Worm (Caenorhabditis elegans) whole organism, L4 larva: ENCODE measurements around the gene C07A9.9.
A peak's percentile ranks its signal among the peaks of the same experiment; 100 is the strongest.

Source experiments
- R02D3.7 ChIP-seq: fragments of 150-350 bp; sonication (generic microtip); optimal IDR thresholded peaks from 3 replicates; lab custom pipeline; 2014; ENCODE audit warnings: missing biosample characterization, missing genetic modification characterization
- T26A8.4 ChIP-seq: fragments of 200-800 bp; sonication (Bioruptor generic); IDR thresholded peaks from 2 replicates; pipeline ENCODE4 v1.3.6; 2022; ENCODE audit warnings: missing genetic modification characterization, missing compliant biosample characterization
- Y48G9A.11 ChIP-seq: fragments of 200-800 bp; sonication (Bioruptor generic); IDR thresholded peaks from 2 replicates; pipeline ENCODE4 v1.3.6; 2022; ENCODE audit warnings: missing genetic modification reagents, missing genetic modification characterization, missing compliant biosample characterization
- ZK337.2 ChIP-seq: fragments of 200-800 bp; sonication (Bioruptor generic); IDR thresholded peaks from 2 replicates; pipeline ENCODE4 v1.3.6; 2022; ENCODE audit warnings: missing genetic modification reagents, missing genetic modification characterization, missing compliant biosample characterization
- ZK546.5 ChIP-seq, 2 experiments: sonication (generic microtip); optimal IDR thresholded peaks; 2 replicates each; lab custom pipeline; 2017; ENCODE audit warnings: missing biosample characterization in 2 of 2, missing genetic modification characterization in 2 of 2
- aha-1 ChIP-seq: fragments of 150-350 bp; peaks from one replicate; lab custom pipeline; 2014; ENCODE audit warnings: missing biosample characterization, missing genetic modification characterization
- arid-1 ChIP-seq: fragments of 200-800 bp; sonication (Bioruptor generic); conservative IDR thresholded peaks from 2 replicates; pipeline ENCODE4 v1.3.6; 2022; ENCODE audit warnings: missing genetic modification reagents, missing genetic modification characterization, missing compliant biosample characterization
- attf-4 ChIP-seq: sonication (generic microtip); optimal IDR thresholded peaks from 3 replicates; lab custom pipeline; 2017; ENCODE audit warnings: missing biosample characterization, missing genetic modification characterization
- ceh-28 ChIP-seq: fragments of 150-350 bp; optimal IDR thresholded peaks from 2 replicates; lab custom pipeline; 2014; ENCODE audit warnings: missing biosample characterization, missing genetic modification reagents, missing genetic modification characterization
- ceh-82 ChIP-seq: sonication (generic microtip); optimal IDR thresholded peaks from 2 replicates; lab custom pipeline; 2017; ENCODE audit warnings: missing biosample characterization, missing genetic modification characterization
- ces-1 ChIP-seq: fragments of 150-350 bp; sonication (generic microtip); optimal IDR thresholded peaks from 4 replicates; lab custom pipeline; 2014; ENCODE audit warnings: missing biosample characterization, missing genetic modification reagents, missing genetic modification characterization
- ctbp-1 ChIP-seq: fragments of 200-800 bp; sonication (Bioruptor generic); IDR thresholded peaks from 2 replicates; pipeline ENCODE4 v1.3.6; 2022; ENCODE audit warnings: missing genetic modification reagents, missing genetic modification characterization, missing compliant biosample characterization
- daf-12 ChIP-seq: fragments of 150-350 bp; optimal IDR thresholded peaks from 2 replicates; lab custom pipeline; 2014; ENCODE audit warnings: missing biosample characterization, missing genetic modification reagents, missing genetic modification characterization
- dmd-9 ChIP-seq: fragments of 200-800 bp; sonication (Bioruptor generic); IDR thresholded peaks from 2 replicates; pipeline ENCODE4 v1.3.6; 2022; ENCODE audit warnings: missing genetic modification reagents, missing genetic modification characterization, missing compliant biosample characterization
- duxl-1 ChIP-seq: sonication (generic microtip); optimal IDR thresholded peaks from 2 replicates; lab custom pipeline; 2016; ENCODE audit warnings: mild to moderate bottlenecking, missing genetic modification characterization, moderate library complexity, missing compliant biosample characterization; ENCODE audit not compliant: poor library complexity
- egl-43 ChIP-seq: fragments of 200-800 bp; sonication (Bioruptor generic); IDR thresholded peaks from 2 replicates; pipeline ENCODE4 v1.3.6; 2022; ENCODE audit warnings: missing genetic modification reagents, missing genetic modification characterization, missing compliant biosample characterization
- fkh-10 ChIP-seq: fragments of 150-350 bp; optimal IDR thresholded peaks from 2 replicates; lab custom pipeline; 2014; ENCODE audit warnings: missing biosample characterization, missing genetic modification reagents, missing genetic modification characterization
- gei-8 ChIP-seq: fragments of 200-800 bp; sonication (Bioruptor generic); optimal IDR thresholded peaks from 2 replicates; lab custom pipeline; 2018; ENCODE audit warnings: mild to moderate bottlenecking, missing genetic modification characterization, missing compliant biosample characterization
- hlh-30 ChIP-seq: sonication (generic microtip); optimal IDR thresholded peaks from 2 replicates; lab custom pipeline; 2017; ENCODE audit warnings: antibody characterized with exemption, mild to moderate bottlenecking, missing genetic modification characterization, missing compliant biosample characterization; ENCODE audit not compliant: insufficient read depth
- hmg-1.1 ChIP-seq: fragments of 200-800 bp; sonication (Bioruptor generic); IDR thresholded peaks from 2 replicates; pipeline ENCODE4 v1.3.6; 2022; ENCODE audit warnings: missing genetic modification reagents, missing genetic modification characterization, missing compliant biosample characterization
- jun-1 ChIP-seq: fragments of 150-350 bp; optimal IDR thresholded peaks from 2 replicates; lab custom pipeline; 2014; ENCODE audit warnings: missing biosample characterization, missing genetic modification reagents, missing genetic modification characterization
- lim-7 ChIP-seq: fragments of 200-800 bp; sonication (Bioruptor generic); IDR thresholded peaks from 2 replicates; pipeline ENCODE4 v1.3.6; 2022; ENCODE audit warnings: missing genetic modification characterization, missing compliant biosample characterization
- lin-1 ChIP-seq: fragments of 200-800 bp; sonication (Bioruptor generic); IDR thresholded peaks from 2 replicates; pipeline ENCODE4 v1.3.6; 2022; ENCODE audit warnings: missing genetic modification reagents, missing genetic modification characterization, missing compliant biosample characterization
- lin-15B ChIP-seq: fragments of 150-350 bp; sonication (generic microtip); optimal IDR thresholded peaks from 3 replicates; lab custom pipeline; 2014; ENCODE audit warnings: missing biosample characterization, missing genetic modification characterization
- lin-29 ChIP-seq: fragments of 200-800 bp; sonication (Bioruptor generic); IDR thresholded peaks from 2 replicates; pipeline ENCODE4 v1.3.6; 2022; ENCODE audit warnings: missing genetic modification reagents, missing genetic modification characterization, missing compliant biosample characterization
- lir-3 ChIP-seq: sonication (generic microtip); optimal IDR thresholded peaks from 2 replicates; lab custom pipeline; 2016; ENCODE audit warnings: mild to moderate bottlenecking, missing genetic modification characterization, missing compliant biosample characterization
- lsy-2 ChIP-seq, 2 experiments: fragments of 150-350 bp in 1 of 2; sonication (generic microtip) in 1 of 2; optimal IDR thresholded peaks; 2 replicates each; lab custom pipeline; 2014 to 2017; ENCODE audit warnings: missing biosample characterization in 2 of 2, missing genetic modification characterization in 2 of 2
- mdl-1 ChIP-seq, 2 experiments: fragments of 150-350 bp in 1 of 2; sonication (generic microtip) in 1 of 2; optimal IDR thresholded peaks; 2 replicates each; lab custom pipeline; 2014 to 2017; ENCODE audit warnings: missing biosample characterization in 2 of 2, missing genetic modification characterization in 2 of 2
- mep-1 ChIP-seq: fragments of 150-350 bp; sonication (generic microtip); optimal IDR thresholded peaks from 3 replicates; lab custom pipeline; 2014; ENCODE audit warnings: missing biosample characterization, missing genetic modification characterization
- mes-2 ChIP-seq: sonication (generic microtip); optimal IDR thresholded peaks from 2 replicates; lab custom pipeline; 2016; ENCODE audit warnings: missing genotype, mild to moderate bottlenecking, missing genetic modification characterization, missing compliant biosample characterization; ENCODE audit not compliant: poor library complexity, severe bottlenecking
- mxl-3 ChIP-seq: fragments of 200-800 bp; sonication (Bioruptor generic); optimal IDR thresholded peaks from 2 replicates; lab custom pipeline; 2018; ENCODE audit warnings: mild to moderate bottlenecking, missing genetic modification characterization, missing compliant biosample characterization
- nhr-237 ChIP-seq: sonication (generic microtip); optimal IDR thresholded peaks from 2 replicates; lab custom pipeline; 2017; ENCODE audit warnings: missing biosample characterization, missing genetic modification characterization
- nhr-28 ChIP-seq: fragments of 150-350 bp; optimal IDR thresholded peaks from 2 replicates; lab custom pipeline; 2014; ENCODE audit warnings: missing biosample characterization, missing genetic modification characterization
- nhr-42 ChIP-seq: fragments of 200-800 bp; sonication (Bioruptor generic); IDR thresholded peaks from 2 replicates; pipeline ENCODE4 v1.3.6; 2022; ENCODE audit warnings: missing genetic modification characterization, missing compliant biosample characterization
- nhr-48 ChIP-seq: sonication (generic microtip); optimal IDR thresholded peaks from 2 replicates; lab custom pipeline; 2016; ENCODE audit warnings: mild to moderate bottlenecking, missing genetic modification characterization, missing compliant biosample characterization
- pha-4 ChIP-seq, 2 experiments: fragments of 150-350 bp in 1 of 2; fragments of 200-800 bp in 1 of 2; sonication (Bioruptor generic) in 1 of 2; IDR thresholded peaks in 1 of 2; optimal IDR thresholded peaks in 1 of 2; 2 replicates each; pipeline versions ENCODE4 v1.3.6 to Lab custom; 2014 to 2022; ENCODE audit warnings: missing genetic modification characterization in 2 of 2, missing genetic modification reagents in 2 of 2, missing biosample characterization in 1 of 2, missing compliant biosample characterization in 1 of 2
- rbr-2 ChIP-seq: sonication (generic microtip); optimal IDR thresholded peaks from 2 replicates; lab custom pipeline; 2016; ENCODE audit warnings: missing genotype, missing genetic modification characterization, missing compliant biosample characterization
- sdz-12 ChIP-seq: fragments of 200-800 bp; sonication (Bioruptor generic); optimal IDR thresholded peaks from 2 replicates; lab custom pipeline; 2018; ENCODE audit warnings: mild to moderate bottlenecking, missing genetic modification characterization, missing compliant biosample characterization
- snpc-1.2 ChIP-seq: fragments of 200-800 bp; sonication (Bioruptor generic); IDR thresholded peaks from 2 replicates; pipeline ENCODE4 v1.3.6; 2022; ENCODE audit warnings: missing genetic modification reagents, missing genetic modification characterization, missing compliant biosample characterization
- snpc-4 ChIP-seq: fragments of 150-350 bp; optimal IDR thresholded peaks from 2 replicates; lab custom pipeline; 2014; ENCODE audit warnings: missing biosample characterization, missing genetic modification characterization
- spr-1 ChIP-seq: sonication (generic microtip); optimal IDR thresholded peaks from 2 replicates; lab custom pipeline; 2016; ENCODE audit warnings: mild to moderate bottlenecking, missing genetic modification characterization, missing compliant biosample characterization
- vab-7 ChIP-seq: fragments of 200-800 bp; sonication (Bioruptor generic); IDR thresholded peaks from 2 replicates; pipeline ENCODE4 v1.3.6; 2022; ENCODE audit warnings: missing genetic modification reagents, missing genetic modification characterization, missing compliant biosample characterization
- ztf-11 ChIP-seq: fragments of 150-350 bp; optimal IDR thresholded peaks from 2 replicates; lab custom pipeline; 2014; ENCODE audit warnings: missing biosample characterization, missing genetic modification characterization

The C07A9.9 gene

ce11 chrIII:9661119-9661518, 6.3 kb downstream of the C07A9.9 start:
- TF ChIP-seq nhr-28: no peak
- no peak for TF ChIP-seq T26A8.4 (GFP tag; lab: Robert Waterston, UW)
- peak; percentile 59 for TF ChIP-seq nhr-48 (tag; lab: Kevin White, UChicago)

ce11 chrIII:9658569-9658968, 8.9 kb downstream of the C07A9.9 start:
- TF ChIP-seq nhr-42 (GFP tag; lab: Robert Waterston, UW): no peak
- no peak for TF ChIP-seq lim-7 (GFP tag; lab: Robert Waterston, UW)

ce11 chrIII:9655802-9656201, 11.6 kb downstream of the C07A9.9 start, which contains the start of gene C15H7.4:
TSS of gene C15H7.4 (minus strand) at chrIII:9655902.
- TF ChIP-seq arid-1 (GFP tag; lab: Robert Waterston, UW) (no peak), ces-1 (GFP tag; lab: Kevin White, UChicago) (no peak), ceh-28 (tag; lab: Kevin White, UChicago) (no peak), dmd-9 (GFP tag; lab: Robert Waterston, UW) (no peak), mep-1 (tag; lab: Kevin White, UChicago) (no peak), sdz-12 (GFP tag; lab: Kevin White, UChicago) (no peak), nhr-237 (tag; lab: Kevin White, UChicago) (no peak), ZK337.2 (no peak), hmg-1.1 (GFP tag; lab: Robert Waterston, UW) (no peak), fkh-10 (GFP tag; lab: Kevin White, UChicago) (no peak)

- no peak for TF ChIP-seq arid-1 (GFP tag; lab: Robert Waterston, UW)
- no peak for TF ChIP-seq T26A8.4 (GFP tag; lab: Robert Waterston, UW)
- no peak for TF ChIP-seq vab-7 (GFP tag; lab: Robert Waterston, UW)
- TF ChIP-seq ceh-82: no peak
- TF ChIP-seq ZK546.5 (tag; optimal IDR thresholded peaks at IDR 0.05; lab: Kevin White, UChicago): no peak
- no peak for TF ChIP-seq nhr-48 (tag; lab: Kevin White, UChicago)
- TF ChIP-seq rbr-2 (tag; lab: Kevin White, UChicago): no peak
- TF ChIP-seq egl-43 (GFP tag; lab: Robert Waterston, UW): no peak
- TF ChIP-seq spr-1 (tag; lab: Kevin White, UChicago): no peak
- no peak for TF ChIP-seq nhr-28
- no peak for TF ChIP-seq lin-15B (tag; lab: Kevin White, UChicago)
- no peak for TF ChIP-seq snpc-1.2 (GFP tag; lab: Robert Waterston, UW)
- TF ChIP-seq mes-2 (tag; lab: Kevin White, UChicago): no peak
- TF ChIP-seq hlh-30 (tag; lab: Kevin White, UChicago): no peak
- no peak for TF ChIP-seq attf-4 (tag; lab: Kevin White, UChicago)
- TF ChIP-seq duxl-1 (tag; lab: Kevin White, UChicago): no peak
- no peak for TF ChIP-seq lin-29 (GFP tag; lab: Robert Waterston, UW)
- TF ChIP-seq lsy-2 (tag; optimal IDR thresholded peaks at IDR 0.05; lab: Kevin White, UChicago): no peak
- no peak for TF ChIP-seq pha-4 (GFP tag; IDR thresholded peaks at IDR 0.05; lab: Robert Waterston, UW)
- no peak for TF ChIP-seq pha-4 (tag; optimal IDR thresholded peaks at IDR 0.05; lab: Kevin White, UChicago)
- no peak for TF ChIP-seq gei-8 (GFP tag; lab: Kevin White, UChicago)
- TF ChIP-seq, all 104 proteins: peak for 0
Measured at ce11 chrIII:9651871-9652270, 15.6 kb downstream of the C07A9.9 start, which contains the start of gene C15H7.3. TSS of gene C15H7.3 (minus strand) at chrIII:9651971.

ce11 chrIII:9646440-9647021, 20.9 kb downstream of the C07A9.9 start:
- no peak for TF ChIP-seq T26A8.4 (GFP tag; lab: Robert Waterston, UW)
- TF ChIP-seq mxl-3 (GFP tag; lab: Kevin White, UChicago): peak; percentile 34
- peak; percentile 23 for TF ChIP-seq aha-1 (tag; lab: Kevin White, UChicago)
- TF ChIP-seq daf-12 (tag; lab: Kevin White, UChicago): no peak
- TF ChIP-seq jun-1: no peak
- TF ChIP-seq ztf-11 (tag; lab: Kevin White, UChicago): no peak
- TF ChIP-seq mdl-1 (tag; optimal IDR thresholded peaks at IDR 0.05; lab: Kevin White, UChicago): peak in 1 of 2 experiments; percentile 19
- TF ChIP-seq ctbp-1: no peak
- TF ChIP-seq snpc-4 (tag; lab: Kevin White, UChicago): no peak
- TF ChIP-seq Y48G9A.11 (GFP tag; lab: Robert Waterston, UW): no peak
- TF ChIP-seq ZK546.5 (tag; optimal IDR thresholded peaks at IDR 0.05; lab: Kevin White, UChicago): no peak
- TF ChIP-seq ces-1 (GFP tag; lab: Kevin White, UChicago): no peak
- TF ChIP-seq lin-1 (GFP tag; lab: Robert Waterston, UW): no peak
- TF ChIP-seq nhr-28: peak; percentile 53
- no peak for TF ChIP-seq lir-3 (tag; lab: Kevin White, UChicago)
- no peak for TF ChIP-seq R02D3.7
